Worm (Caenorhabditis elegans) whole organism, L4 larva: Measurements from ENCODE around the gene F22F7.8.
A peak's percentile ranks its signal among the peaks of the same experiment; 100 is the strongest.

Experiments
- F37D6.2 ChIP-seq: sonication (generic microtip); optimal IDR thresholded peaks from 2 replicates; lab custom pipeline; 2016; ENCODE audit warnings: mild to moderate bottlenecking, missing genetic modification characterization, missing compliant biosample characterization
- F49E8.2 ChIP-seq: sonication (generic microtip); optimal IDR thresholded peaks from 2 replicates; lab custom pipeline; 2016; ENCODE audit warnings: missing compliant biosample characterization, mild to moderate bottlenecking, missing genetic modification characterization, borderline replicate concordance
- T20F7.1 ChIP-seq: fragments of 200-800 bp; sonication (Bioruptor generic); optimal IDR thresholded peaks from 2 replicates; lab custom pipeline; 2018; ENCODE audit warnings: mild to moderate bottlenecking, missing genetic modification characterization, missing compliant biosample characterization
- T26A8.4 ChIP-seq: fragments of 200-800 bp; sonication (Bioruptor generic); IDR thresholded peaks from 2 replicates; pipeline ENCODE4 v1.3.6; 2022; ENCODE audit warnings: missing genetic modification characterization, missing compliant biosample characterization
- ZK337.2 ChIP-seq: fragments of 200-800 bp; sonication (Bioruptor generic); IDR thresholded peaks from 2 replicates; pipeline ENCODE4 v1.3.6; 2022; ENCODE audit warnings: missing genetic modification reagents, missing genetic modification characterization, missing compliant biosample characterization
- aha-1 ChIP-seq: fragments of 150-350 bp; peaks from one replicate; lab custom pipeline; 2014; ENCODE audit warnings: missing biosample characterization, missing genetic modification characterization
- aly-2 ChIP-seq: sonication (generic microtip); optimal IDR thresholded peaks from 2 replicates; lab custom pipeline; 2018; ENCODE audit warnings: missing biosample characterization, missing genetic modification characterization
- ama-1 ChIP-seq: fragments of 150-350 bp; optimal IDR thresholded peaks from 2 replicates; lab custom pipeline; 2014; ENCODE audit warnings: inconsistent platforms, mixed read lengths
- daf-12 ChIP-seq: fragments of 150-350 bp; optimal IDR thresholded peaks from 2 replicates; lab custom pipeline; 2014; ENCODE audit warnings: missing biosample characterization, missing genetic modification reagents, missing genetic modification characterization
- daf-8 ChIP-seq: fragments of 200-800 bp; sonication (Bioruptor generic); IDR thresholded peaks from 2 replicates; pipeline ENCODE4 v1.3.6; 2022; ENCODE audit warnings: missing genetic modification characterization, missing compliant biosample characterization
- dmd-6 ChIP-seq: fragments of 200-800 bp; sonication (Bioruptor generic); IDR thresholded peaks from 2 replicates; pipeline ENCODE4 v1.3.6; 2022; ENCODE audit warnings: missing genetic modification reagents, missing genetic modification characterization, missing compliant biosample characterization
- dmd-8 ChIP-seq: fragments of 200-800 bp; sonication (Bioruptor generic); IDR thresholded peaks from 2 replicates; pipeline ENCODE4 v1.3.6; 2022; ENCODE audit warnings: missing genetic modification characterization, missing compliant biosample characterization
- dmd-9 ChIP-seq: fragments of 200-800 bp; sonication (Bioruptor generic); IDR thresholded peaks from 2 replicates; pipeline ENCODE4 v1.3.6; 2022; ENCODE audit warnings: missing genetic modification reagents, missing genetic modification characterization, missing compliant biosample characterization
- dpl-1 ChIP-seq: fragments of 150-350 bp; optimal IDR thresholded peaks from 2 replicates; lab custom pipeline; 2014; ENCODE audit warnings: missing biosample characterization, missing genetic modification reagents, missing genetic modification characterization
- duxl-1 ChIP-seq: sonication (generic microtip); optimal IDR thresholded peaks from 2 replicates; lab custom pipeline; 2016; ENCODE audit warnings: mild to moderate bottlenecking, missing genetic modification characterization, moderate library complexity, missing compliant biosample characterization; ENCODE audit not compliant: poor library complexity
- dve-1 ChIP-seq: sonication (generic microtip); optimal IDR thresholded peaks from 2 replicates; lab custom pipeline; 2017; ENCODE audit warnings: antibody characterized with exemption, mild to moderate bottlenecking, missing genetic modification characterization, missing compliant biosample characterization; ENCODE audit not compliant: insufficient read depth
- egl-27 ChIP-seq: sonication (generic microtip); optimal IDR thresholded peaks from 3 replicates; lab custom pipeline; 2017; ENCODE audit warnings: missing biosample characterization, missing genetic modification reagents, missing genetic modification characterization
- egl-43 ChIP-seq: fragments of 200-800 bp; sonication (Bioruptor generic); IDR thresholded peaks from 2 replicates; pipeline ENCODE4 v1.3.6; 2022; ENCODE audit warnings: missing genetic modification reagents, missing genetic modification characterization, missing compliant biosample characterization
- gei-8 ChIP-seq: fragments of 200-800 bp; sonication (Bioruptor generic); optimal IDR thresholded peaks from 2 replicates; lab custom pipeline; 2018; ENCODE audit warnings: mild to moderate bottlenecking, missing genetic modification characterization, missing compliant biosample characterization
- hif-1 ChIP-seq, 2 experiments: sonication (generic microtip); optimal IDR thresholded peaks; 2 replicates each; lab custom pipeline; 2016 to 2017; ENCODE audit warnings: missing compliant biosample characterization in 2 of 2, missing genetic modification characterization in 2 of 2, missing genetic modification reagents in 2 of 2, missing genotype in 2 of 2, mild to moderate bottlenecking in 1 of 2
- hmg-1.1 ChIP-seq: fragments of 200-800 bp; sonication (Bioruptor generic); IDR thresholded peaks from 2 replicates; pipeline ENCODE4 v1.3.6; 2022; ENCODE audit warnings: missing genetic modification reagents, missing genetic modification characterization, missing compliant biosample characterization
- lim-7 ChIP-seq: fragments of 200-800 bp; sonication (Bioruptor generic); IDR thresholded peaks from 2 replicates; pipeline ENCODE4 v1.3.6; 2022; ENCODE audit warnings: missing genetic modification characterization, missing compliant biosample characterization
- lin-1 ChIP-seq: fragments of 200-800 bp; sonication (Bioruptor generic); IDR thresholded peaks from 2 replicates; pipeline ENCODE4 v1.3.6; 2022; ENCODE audit warnings: missing genetic modification reagents, missing genetic modification characterization, missing compliant biosample characterization
- lin-15B ChIP-seq: fragments of 150-350 bp; sonication (generic microtip); optimal IDR thresholded peaks from 3 replicates; lab custom pipeline; 2014; ENCODE audit warnings: missing biosample characterization, missing genetic modification characterization
- lin-38 ChIP-seq: fragments of 200-800 bp; sonication (Bioruptor generic); IDR thresholded peaks from 2 replicates; pipeline ENCODE4 v1.3.6; 2022; ENCODE audit warnings: missing genetic modification reagents, missing genetic modification characterization, missing compliant biosample characterization
- lin-39 ChIP-seq: fragments of 150-350 bp; optimal IDR thresholded peaks from 2 replicates; lab custom pipeline; 2014; ENCODE audit warnings: missing biosample characterization, missing genetic modification reagents, missing genetic modification characterization
- lir-3 ChIP-seq: sonication (generic microtip); optimal IDR thresholded peaks from 2 replicates; lab custom pipeline; 2016; ENCODE audit warnings: mild to moderate bottlenecking, missing genetic modification characterization, missing compliant biosample characterization
- lsy-2 ChIP-seq, 2 experiments: fragments of 150-350 bp in 1 of 2; sonication (generic microtip) in 1 of 2; optimal IDR thresholded peaks; 2 replicates each; lab custom pipeline; 2014 to 2017; ENCODE audit warnings: missing biosample characterization in 2 of 2, missing genetic modification characterization in 2 of 2
- madf-9 ChIP-seq: fragments of 200-800 bp; sonication (Bioruptor generic); conservative IDR thresholded peaks from 2 replicates; pipeline ENCODE4 v1.3.6; 2022; ENCODE audit warnings: missing genetic modification reagents, missing genetic modification characterization, missing compliant biosample characterization
- mdt-29 ChIP-seq: fragments of 200-800 bp; sonication (Bioruptor generic); IDR thresholded peaks from 2 replicates; pipeline ENCODE4 v1.3.6; 2022; ENCODE audit warnings: missing genetic modification reagents, missing genetic modification characterization, missing compliant biosample characterization
- mep-1 ChIP-seq: fragments of 150-350 bp; sonication (generic microtip); optimal IDR thresholded peaks from 3 replicates; lab custom pipeline; 2014; ENCODE audit warnings: missing biosample characterization, missing genetic modification characterization
- mes-2 ChIP-seq: sonication (generic microtip); optimal IDR thresholded peaks from 2 replicates; lab custom pipeline; 2016; ENCODE audit warnings: missing genotype, mild to moderate bottlenecking, missing genetic modification characterization, missing compliant biosample characterization; ENCODE audit not compliant: poor library complexity, severe bottlenecking
- nhr-10 ChIP-seq: fragments of 150-350 bp; optimal IDR thresholded peaks from 2 replicates; lab custom pipeline; 2014; ENCODE audit warnings: missing biosample characterization, missing genetic modification characterization
- nhr-11 ChIP-seq: fragments of 150-350 bp; optimal IDR thresholded peaks from 2 replicates; lab custom pipeline; 2014; ENCODE audit warnings: missing biosample characterization, missing genetic modification characterization
- nhr-237 ChIP-seq: sonication (generic microtip); optimal IDR thresholded peaks from 2 replicates; lab custom pipeline; 2017; ENCODE audit warnings: missing biosample characterization, missing genetic modification characterization
- nhr-77 ChIP-seq: fragments of 150-350 bp; optimal IDR thresholded peaks from 2 replicates; lab custom pipeline; 2014; ENCODE audit warnings: missing biosample characterization, missing genetic modification characterization
- rbr-2 ChIP-seq: sonication (generic microtip); optimal IDR thresholded peaks from 2 replicates; lab custom pipeline; 2016; ENCODE audit warnings: missing genotype, missing genetic modification characterization, missing compliant biosample characterization
- sdz-12 ChIP-seq: fragments of 200-800 bp; sonication (Bioruptor generic); optimal IDR thresholded peaks from 2 replicates; lab custom pipeline; 2018; ENCODE audit warnings: mild to moderate bottlenecking, missing genetic modification characterization, missing compliant biosample characterization
- set-16 ChIP-seq: fragments of 200-800 bp; sonication (Bioruptor generic); IDR thresholded peaks from 2 replicates; pipeline ENCODE4 v1.3.6; 2022; ENCODE audit warnings: missing genetic modification reagents, missing genetic modification characterization, missing compliant biosample characterization
- spr-1 ChIP-seq: sonication (generic microtip); optimal IDR thresholded peaks from 2 replicates; lab custom pipeline; 2016; ENCODE audit warnings: mild to moderate bottlenecking, missing genetic modification characterization, missing compliant biosample characterization
- tag-97 ChIP-seq: fragments of 200-800 bp; sonication (Bioruptor generic); IDR thresholded peaks from 2 replicates; pipeline ENCODE4 v1.3.6; 2022; ENCODE audit warnings: missing genetic modification characterization, missing compliant biosample characterization
- unc-130 ChIP-seq: sonication (generic microtip); optimal IDR thresholded peaks from 2 replicates; lab custom pipeline; 2016; ENCODE audit warnings: missing genetic modification reagents, missing genetic modification characterization, missing compliant biosample characterization
- unc-62 ChIP-seq, 3 experiments: fragments of 150-350 bp in 1 of 3; sonication (generic microtip); optimal IDR thresholded peaks in 2 of 3; peaks in 1 of 3; 1 replicate in 1 of 3; 2 replicates in 2 of 3; lab custom pipeline; 2014 to 2017; ENCODE audit warnings: missing biosample characterization in 3 of 3, missing genetic modification characterization in 3 of 3, missing genetic modification reagents in 3 of 3, missing genotype in 1 of 3
- vab-7 ChIP-seq: fragments of 200-800 bp; sonication (Bioruptor generic); IDR thresholded peaks from 2 replicates; pipeline ENCODE4 v1.3.6; 2022; ENCODE audit warnings: missing genetic modification reagents, missing genetic modification characterization, missing compliant biosample characterization
- zag-1 ChIP-seq: fragments of 150-350 bp; optimal IDR thresholded peaks from 2 replicates; lab custom pipeline; 2014; ENCODE audit warnings: missing biosample characterization, missing genetic modification characterization
- zfp-3 ChIP-seq: fragments of 200-800 bp; sonication (Bioruptor generic); conservative IDR thresholded peaks from 2 replicates; pipeline ENCODE4 v1.3.6; 2022; ENCODE audit warnings: missing genetic modification reagents, missing genetic modification characterization, missing compliant biosample characterization
- ztf-7 ChIP-seq: fragments of 150-350 bp; optimal IDR thresholded peaks from 2 replicates; lab custom pipeline; 2014; ENCODE audit warnings: missing biosample characterization, missing genetic modification characterization

The F22F7.8 gene

DNA sequence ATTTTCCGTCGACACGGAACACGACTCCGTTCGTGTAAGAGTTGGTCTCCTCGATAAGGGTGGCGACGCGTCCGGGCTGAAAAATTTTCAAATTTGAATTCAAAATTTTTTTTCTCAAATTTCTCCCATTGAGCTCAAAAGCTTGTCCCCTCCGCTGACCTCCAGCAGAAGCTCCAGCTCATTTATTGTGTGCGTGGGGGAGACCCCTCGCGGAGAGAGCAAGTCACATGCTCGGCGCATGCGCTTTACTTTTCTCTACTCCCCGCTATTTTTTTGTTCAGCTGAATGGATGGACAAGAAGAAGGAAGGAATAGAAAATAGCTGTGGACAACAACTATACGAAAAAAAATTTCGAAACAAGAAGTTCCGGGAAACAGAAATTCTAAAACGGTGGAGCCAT, 11.8 kb upstream of the F22F7.8 start (continued):
- TF ChIP-seq nhr-77 (tag; lab: Kevin White, UChicago) = peak; percentile 1
- no peak for TF ChIP-seq lin-15B (tag; lab: Kevin White, UChicago)
- TF ChIP-seq lin-38 (GFP tag; lab: Robert Waterston, UW) = peak; percentile 33
- TF ChIP-seq nhr-11 (tag; lab: Kevin White, UChicago) = peak; percentile 49
- peak; percentile 28 for TF ChIP-seq dpl-1 (GFP tag; lab: Kevin White, UChicago)
- no peak for TF ChIP-seq T20F7.1 (GFP tag; lab: Kevin White, UChicago)
- TF ChIP-seq spr-1 = no peak
- no peak for TF ChIP-seq sdz-12 (GFP tag; lab: Kevin White, UChicago)
- no peak for TF ChIP-seq daf-12 (tag; lab: Kevin White, UChicago)
- no peak for TF ChIP-seq egl-27 (tag; lab: Kevin White, UChicago)
- no peak for TF ChIP-seq zag-1
- TF ChIP-seq vab-7 = no peak
- peak; percentile 68 for TF ChIP-seq hmg-1.1
- no peak for TF ChIP-seq ztf-7
- TF ChIP-seq lin-1 (GFP tag; lab: Robert Waterston, UW) = no peak
- no peak for TF ChIP-seq aly-2
- TF ChIP-seq dmd-8 (GFP tag; lab: Robert Waterston, UW) = no peak
- TF ChIP-seq aha-1 (tag; lab: Kevin White, UChicago) = peak; percentile 95
- peak; percentile 63 for TF ChIP-seq F37D6.2 (tag; lab: Kevin White, UChicago)
- TF ChIP-seq nhr-237 (tag; lab: Kevin White, UChicago) = no peak
- TF ChIP-seq lin-39 (tag; lab: Kevin White, UChicago) = no peak

- TF ChIP-seq nhr-11 (tag; lab: Kevin White, UChicago) (no peak), tag-97 (GFP tag; lab: Robert Waterston, UW) (no peak), daf-8 (GFP tag; lab: Robert Waterston, UW) (no peak), gei-8 (GFP tag; lab: Kevin White, UChicago) (no peak), egl-43 (GFP tag; lab: Robert Waterston, UW) (peak; percentile 65; the same call in 1 of the 2 replicates), set-16 (peak; percentile 31; the same call in 1 of the 2 replicates), nhr-77 (tag; lab: Kevin White, UChicago) (no peak), mep-1 (tag; lab: Kevin White, UChicago) (no peak), nhr-10 (tag; lab: Kevin White, UChicago) (no peak)
These were observed 10.9 kb upstream of the F22F7.8 start for ce11 chrV:2132675-2133074.

ce11 chrV:2126996-2127585, 5.3 kb upstream of the F22F7.8 start, which contains the start of gene ldp-1:
Gene ldp-1 (plus strand): TSS chrV:2127535.
- no peak for TF ChIP-seq ama-1 (lab: Kevin White, UChicago)
- no peak for TF ChIP-seq lim-7 (GFP tag; lab: Robert Waterston, UW)
- peak; percentile 13 for TF ChIP-seq rbr-2 (tag; lab: Kevin White, UChicago)
- TF ChIP-seq duxl-1 (tag; lab: Kevin White, UChicago) = peak; percentile 58
- peak; percentile 78 for TF ChIP-seq ZK337.2 (GFP tag; lab: Robert Waterston, UW)
- peak; percentile 78 for TF ChIP-seq dmd-9 (GFP tag; lab: Robert Waterston, UW)
- TF ChIP-seq unc-130 (GFP tag; lab: Kevin White, UChicago) = peak; percentile 31
- TF ChIP-seq lsy-2 (tag; optimal IDR thresholded peaks at IDR 0.05; lab: Kevin White, UChicago) = peak in 1 of 2 experiments; percentile 73
- no peak for TF ChIP-seq aha-1 (tag; lab: Kevin White, UChicago)
- 0 out of 2 replicates have a peak, but pooled peaks have one; percentile 26 for TF ChIP-seq madf-9 (GFP tag; lab: Robert Waterston, UW)
- peak in 1 of 2 experiments; percentile 78 for TF ChIP-seq hif-1 (tag; optimal IDR thresholded peaks at IDR 0.05; lab: Kevin White, UChicago)
- TF ChIP-seq dmd-6 (GFP tag; lab: Robert Waterston, UW) = peak; percentile 48
- TF ChIP-seq lir-3 (tag; lab: Kevin White, UChicago) = no peak
- TF ChIP-seq dve-1 = peak; percentile 20
- no peak for TF ChIP-seq mdt-29
- peak; percentile 10 for TF ChIP-seq mep-1 (tag; lab: Kevin White, UChicago)
- TF ChIP-seq set-16 = no peak
- TF ChIP-seq zfp-3 = 0 out of 2 replicates have a peak, but pooled peaks have one; percentile 25
- TF ChIP-seq egl-27 (tag; lab: Kevin White, UChicago) = no peak
- TF ChIP-seq dpl-1 (GFP tag; lab: Kevin White, UChicago) = peak; percentile 94
- peak; percentile 56; the same call in 1 of the 2 replicates for TF ChIP-seq T26A8.4 (GFP tag; lab: Robert Waterston, UW)
- peak; percentile 25 for TF ChIP-seq F49E8.2 (tag; lab: Kevin White, UChicago)
- peak; percentile 97 for TF ChIP-seq mes-2
- TF ChIP-seq unc-62 (GFP tag; optimal IDR thresholded peaks at IDR 0.05 in 1 of 2; lab: Kevin White, UChicago) = peak in 1 of 2 experiments; percentile 88
- TF ChIP-seq unc-62 (tag; optimal IDR thresholded peaks at IDR 0.05; lab: Kevin White, UChicago) = no peak
- peak; percentile 64 for TF ChIP-seq lin-38 (GFP tag; lab: Robert Waterston, UW)
